Fruit fly (Drosophila melanogaster) whole organism, embryonic: ENCODE results near the gene jb.

Experiments used
- Asciz ChIP-seq: fragments of 200-800 bp; sonication (Bioruptor generic); optimal IDR thresholded peaks from 2 replicates; lab custom pipeline; 2017; ENCODE audit warnings: missing biosample characterization, mild to moderate bottlenecking, missing genetic modification characterization, missing genetic modification reagents
- Atf-2 ChIP-seq: fragments of 200-800 bp; sonication (Bioruptor generic); optimal IDR thresholded peaks from 2 replicates; lab custom pipeline; 2016; ENCODE audit warnings: missing biosample characterization, missing genetic modification characterization
- B-H2 ChIP-seq: fragments of 200-800 bp; sonication (Bioruptor generic); optimal IDR thresholded peaks from 2 replicates; lab custom pipeline; 2018; ENCODE audit warnings: missing biosample characterization, mild to moderate bottlenecking, missing genetic modification characterization
- Bgb ChIP-seq: fragments of 200-800 bp; sonication (Bioruptor generic); IDR thresholded peaks from 2 replicates; pipeline ENCODE4 v1.3.6; 2022; ENCODE audit warnings: missing biosample characterization, missing genetic modification characterization; ENCODE audit not compliant: partially characterized antibody
- CG10979 ChIP-seq: fragments of 200-800 bp; sonication (Bioruptor generic); optimal IDR thresholded peaks from 2 replicates; lab custom pipeline; 2018; ENCODE audit warnings: missing biosample characterization, mild to moderate bottlenecking, missing genetic modification characterization, moderate library complexity
- CG12299 ChIP-seq: fragments of 200-800 bp; sonication (Bioruptor generic); optimal IDR thresholded peaks from 2 replicates; lab custom pipeline; 2018; ENCODE audit warnings: missing biosample characterization, mild to moderate bottlenecking, missing genetic modification characterization
- CG12744 ChIP-seq: fragments of 200-800 bp; sonication (Bioruptor generic); optimal IDR thresholded peaks from 2 replicates; lab custom pipeline; 2016; ENCODE audit warnings: missing biosample characterization, missing genetic modification characterization
- CG13894 ChIP-seq: fragments of 200-800 bp; sonication (Bioruptor generic); optimal IDR thresholded peaks from 3 replicates; lab custom pipeline; 2018; ENCODE audit warnings: missing biosample characterization, mild to moderate bottlenecking, missing genetic modification characterization, moderate library complexity
- CG14710 ChIP-seq: fragments of 200-800 bp; sonication (Bioruptor generic); optimal IDR thresholded peaks from 3 replicates; lab custom pipeline; 2019; ENCODE audit warnings: missing biosample characterization, mild to moderate bottlenecking, missing genetic modification characterization, moderate library complexity
- CG14860 ChIP-seq: fragments of 200-800 bp; sonication (Bioruptor generic); IDR thresholded peaks from 3 replicates; pipeline ENCODE4 v1.3.6; 2022; ENCODE audit warnings: missing biosample characterization, missing genetic modification characterization; ENCODE audit not compliant: partially characterized antibody
- CG1529 ChIP-seq: fragments of 200-800 bp; sonication (Bioruptor generic); optimal IDR thresholded peaks from 3 replicates; lab custom pipeline; 2018; ENCODE audit warnings: missing biosample characterization, missing genetic modification characterization
- CG15479 ChIP-seq: fragments of 200-800 bp; sonication (Bioruptor generic); optimal IDR thresholded peaks from 3 replicates; lab custom pipeline; 2019; ENCODE audit warnings: missing biosample characterization, mild to moderate bottlenecking, missing genetic modification characterization, moderate library complexity
- CG16779 ChIP-seq: fragments of 200-800 bp; sonication (Bioruptor generic); IDR thresholded peaks from 2 replicates; pipeline ENCODE4 v1.3.6; 2022; ENCODE audit warnings: missing biosample characterization, missing genetic modification characterization
- CG17612 ChIP-seq: fragments of 200-800 bp; sonication (Bioruptor generic); IDR thresholded peaks from 2 replicates; pipeline ENCODE4 v1.3.6; 2022; ENCODE audit warnings: missing biosample characterization, missing genetic modification characterization
- CG1832 ChIP-seq: fragments of 200-800 bp; sonication (Bioruptor generic); optimal IDR thresholded peaks from 2 replicates; lab custom pipeline; 2017; ENCODE audit warnings: missing biosample characterization, mild to moderate bottlenecking, missing genetic modification characterization, inconsistent platforms
- CG18619 ChIP-seq: fragments of 200-800 bp; sonication (Bioruptor generic); optimal IDR thresholded peaks from 3 replicates; lab custom pipeline; 2017; ENCODE audit warnings: missing biosample characterization, mild to moderate bottlenecking, missing genetic modification characterization
- CG31365 ChIP-seq: fragments of 200-800 bp; sonication (Bioruptor generic); optimal IDR thresholded peaks from 2 replicates; lab custom pipeline; 2018; ENCODE audit warnings: missing biosample characterization, mild to moderate bottlenecking, missing genetic modification characterization
- CG32532 ChIP-seq: fragments of 200-800 bp; sonication (Bioruptor generic); IDR thresholded peaks from 2 replicates; pipeline ENCODE4 v1.3.6; 2022; ENCODE audit warnings: missing biosample characterization, missing genetic modification characterization
- CG34224 ChIP-seq: fragments of 200-800 bp; sonication (Bioruptor generic); IDR thresholded peaks from 3 replicates; pipeline ENCODE4 v1.3.6; 2022; ENCODE audit warnings: missing biosample characterization, missing genetic modification characterization; ENCODE audit not compliant: partially characterized antibody
- CG3995 ChIP-seq: fragments of 200-800 bp; sonication (Bioruptor generic); optimal IDR thresholded peaks from 3 replicates; lab custom pipeline; 2016; ENCODE audit warnings: missing biosample characterization, missing genetic modification characterization
- CG4404 ChIP-seq: fragments of 200-800 bp; sonication (Bioruptor generic); IDR thresholded peaks from 2 replicates; pipeline ENCODE4 v1.3.6; 2022; ENCODE audit warnings: missing biosample characterization, missing genetic modification characterization
- CG6689 ChIP-seq: fragments of 200-800 bp; sonication (Bioruptor generic); IDR thresholded peaks from 2 replicates; pipeline ENCODE4 v1.3.6; 2022; ENCODE audit warnings: missing biosample characterization, missing genetic modification characterization
- CG7839 ChIP-seq: fragments of 200-800 bp; sonication (Bioruptor generic); optimal IDR thresholded peaks from 3 replicates; lab custom pipeline; 2018; ENCODE audit warnings: missing biosample characterization, mild to moderate bottlenecking, missing genetic modification characterization, moderate library complexity
- CG8388 ChIP-seq: fragments of 200-800 bp; sonication (Bioruptor generic); optimal IDR thresholded peaks from 2 replicates; lab custom pipeline; 2019; ENCODE audit warnings: missing biosample characterization, mild to moderate bottlenecking, missing genetic modification characterization, moderate library complexity
- CG8944 ChIP-seq: fragments of 200-800 bp; sonication (Bioruptor generic); optimal IDR thresholded peaks from 3 replicates; lab custom pipeline; 2016; ENCODE audit warnings: missing biosample characterization, missing genetic modification characterization
- CG9817 ChIP-seq: fragments of 200-800 bp; sonication (Bioruptor generic); optimal IDR thresholded peaks from 2 replicates; lab custom pipeline; 2018; ENCODE audit warnings: missing biosample characterization, mild to moderate bottlenecking, missing genetic modification characterization, moderate library complexity
- Dad ChIP-seq: fragments of 200-800 bp; sonication (Bioruptor generic); optimal IDR thresholded peaks from 3 replicates; lab custom pipeline; 2016; ENCODE audit warnings: missing biosample characterization, missing genetic modification characterization
- Dp ChIP-seq: fragments of 200-800 bp; sonication (Bioruptor generic); optimal IDR thresholded peaks from 2 replicates; lab custom pipeline; 2018; ENCODE audit warnings: missing biosample characterization, mild to moderate bottlenecking, missing genetic modification characterization, moderate library complexity
- H15 ChIP-seq: fragments of 200-800 bp; sonication (Bioruptor generic); IDR thresholded peaks from 3 replicates; pipeline ENCODE4 v1.3.6; 2022; ENCODE audit warnings: missing biosample characterization, missing genetic modification characterization
- HLH4C ChIP-seq: fragments of 200-800 bp; sonication (Bioruptor generic); IDR thresholded peaks from 3 replicates; pipeline ENCODE4 v1.3.6; 2022; ENCODE audit warnings: missing biosample characterization, missing genetic modification characterization; ENCODE audit not compliant: partially characterized antibody
- Hr3 ChIP-seq: fragments of 200-800 bp; sonication (Bioruptor generic); optimal IDR thresholded peaks from 3 replicates; lab custom pipeline; 2016; ENCODE audit warnings: missing biosample characterization, missing genetic modification characterization
- Hsf ChIP-seq: fragments of 200-800 bp; sonication (Bioruptor generic); optimal IDR thresholded peaks from 3 replicates; lab custom pipeline; 2016; ENCODE audit warnings: missing biosample characterization, missing genetic modification characterization
- Lim3 ChIP-seq: fragments of 200-800 bp; sonication (Bioruptor generic); IDR thresholded peaks from 2 replicates; pipeline ENCODE4 v1.3.6; 2022; ENCODE audit warnings: missing biosample characterization, missing genetic modification characterization
- Myb ChIP-seq: fragments of 200-800 bp; sonication (Bioruptor generic); optimal IDR thresholded peaks from 2 replicates; lab custom pipeline; 2016; ENCODE audit warnings: missing biosample characterization, missing genetic modification characterization
- ab ChIP-seq: fragments of 200-800 bp; sonication (Bioruptor generic); optimal IDR thresholded peaks from 2 replicates; lab custom pipeline; 2016; ENCODE audit warnings: missing biosample characterization, missing genetic modification characterization
- ap ChIP-seq: fragments of 200-800 bp; sonication (Bioruptor generic); IDR thresholded peaks from 2 replicates; pipeline ENCODE4 v1.3.6; 2022; ENCODE audit warnings: missing biosample characterization, missing genetic modification characterization
- bcd ChIP-seq: fragments of 200-800 bp; sonication (Bioruptor generic); optimal IDR thresholded peaks from 2 replicates; lab custom pipeline; 2017; ENCODE audit warnings: missing biosample characterization, mild to moderate bottlenecking, missing genetic modification characterization
- crc ChIP-seq: fragments of 200-800 bp; sonication (Bioruptor generic); optimal IDR thresholded peaks from 2 replicates; lab custom pipeline; 2016; ENCODE audit warnings: missing biosample characterization, missing genetic modification characterization
- emc ChIP-seq: fragments of 200-800 bp; sonication (Bioruptor generic); optimal IDR thresholded peaks from 2 replicates; lab custom pipeline; 2016; ENCODE audit warnings: missing biosample characterization, missing genetic modification characterization
- en ChIP-seq: fragments of 200-800 bp; sonication (Bioruptor generic); optimal IDR thresholded peaks from 2 replicates; lab custom pipeline; 2016; ENCODE audit warnings: missing biosample characterization, missing genetic modification characterization
- gce ChIP-seq: fragments of 200-800 bp; sonication (Bioruptor generic); IDR thresholded peaks from 3 replicates; pipeline ENCODE4 v1.3.6; 2022; ENCODE audit warnings: missing biosample characterization, missing genetic modification characterization
- gt ChIP-seq: fragments of 200-800 bp; sonication (Bioruptor generic); IDR thresholded peaks from 2 replicates; pipeline ENCODE4 v1.3.6; 2022; ENCODE audit warnings: missing biosample characterization, missing genetic modification characterization
- lola ChIP-seq, 3 experiments: fragments of >200 bp in 2 of 3; fragments of 200-800 bp in 1 of 3; sonication (Bioruptor generic) in 1 of 3; optimal IDR thresholded peaks; 2 replicates each; lab custom pipeline; 2017 to 2019; ENCODE audit warnings: missing biosample characterization in 3 of 3, missing genetic modification characterization in 3 of 3, mild to moderate bottlenecking in 1 of 3, moderate library complexity in 1 of 3
- mam ChIP-seq: fragments of 200-800 bp; sonication (Bioruptor generic); optimal IDR thresholded peaks from 3 replicates; lab custom pipeline; 2016; ENCODE audit warnings: missing biosample characterization, missing genetic modification characterization
- odd ChIP-seq: fragments of 200-800 bp; sonication (Bioruptor generic); optimal IDR thresholded peaks from 2 replicates; lab custom pipeline; 2017; ENCODE audit warnings: missing biosample characterization, mild to moderate bottlenecking, missing genetic modification characterization
- otp ChIP-seq: fragments of 200-800 bp; sonication (Bioruptor generic); IDR thresholded peaks from 3 replicates; pipeline ENCODE4, ENCODE4 v1.3.6; 2022; ENCODE audit warnings: missing biosample characterization, missing genetic modification characterization
- pb ChIP-seq: fragments of 200-800 bp; sonication (Bioruptor generic); optimal IDR thresholded peaks from 3 replicates; lab custom pipeline; 2016; ENCODE audit warnings: missing biosample characterization, missing genetic modification characterization
- phol ChIP-seq: fragments of 200-800 bp; sonication (Bioruptor generic); optimal IDR thresholded peaks from 3 replicates; lab custom pipeline; 2018; ENCODE audit warnings: missing biosample characterization, mild to moderate bottlenecking, missing genetic modification characterization, moderate library complexity
- prd ChIP-seq, 3 experiments: fragments of >200 bp in 2 of 3; fragments of 200-800 bp in 1 of 3; sonication (Bioruptor generic) in 1 of 3; optimal IDR thresholded peaks in 2 of 3; IDR thresholded peaks in 1 of 3; 2 replicates in 2 of 3; 3 replicates in 1 of 3; pipeline versions ENCODE4 v1.3.6 to Lab custom; 2017 to 2022; ENCODE audit warnings: missing biosample characterization in 1 of 3, missing genetic modification characterization in 1 of 3
- vfl ChIP-seq: fragments of 200-800 bp; sonication (Bioruptor generic); optimal IDR thresholded peaks from 2 replicates; lab custom pipeline; 2016; ENCODE audit warnings: missing biosample characterization, missing genetic modification characterization
- z ChIP-seq: fragments of 200-800 bp; sonication (Bioruptor generic); IDR thresholded peaks from 3 replicates; pipeline ENCODE4 v1.3.6; 2022; ENCODE audit warnings: missing biosample characterization, missing genetic modification characterization

jb gene

DNA sequence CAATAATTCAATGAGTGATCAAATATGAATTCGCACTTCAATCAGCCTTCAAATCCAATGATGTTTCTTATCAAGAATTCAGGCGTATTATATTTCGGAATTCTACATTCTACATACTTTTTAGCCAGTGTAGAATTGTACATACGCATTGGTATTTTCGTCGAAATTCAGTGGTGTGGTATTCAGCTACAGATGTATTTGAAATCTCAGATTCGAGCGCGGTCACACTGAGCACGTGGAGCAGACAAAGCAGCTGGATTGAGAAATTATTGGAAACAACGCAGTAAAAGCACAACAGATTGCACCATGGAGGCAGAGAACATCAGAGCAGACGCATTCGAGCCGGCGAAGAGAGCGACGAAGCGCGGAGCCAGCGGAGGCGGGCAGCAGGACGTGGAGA is 624 bp upstream of the jb start (continued):
- TF ChIP-seq bcd (GFP tag; lab: Kevin White, UChicago) (no peak), CG18619 (GFP tag; lab: Kevin White, UChicago) (no peak), CG1529 (GFP tag; lab: Kevin White, UChicago) (no peak), ab (GFP tag; lab: Kevin White, UChicago) (no peak), gt (GFP tag; lab: Robert Waterston, UW) (no peak), Dp (GFP tag; lab: Kevin White, UChicago) (peak; percentile 38), CG8944 (no peak), en (GFP tag; lab: Kevin White, UChicago) (no peak), CG1832 (no peak), Lim3 (GFP tag; lab: Robert Waterston, UW) (no peak), CG15479 (GFP tag; lab: Kevin White, UChicago) (no peak), CG7839 (tag; lab: Kevin White, UChicago) (no peak), CG3995 (peak; percentile 7), CG34224 (GFP tag; lab: Robert Waterston, UW) (no peak), CG9817 (tag; lab: Kevin White, UChicago) (no peak), CG12744 (GFP tag; lab: Kevin White, UChicago) (no peak), Bgb (GFP tag; lab: Robert Waterston, UW) (peak; percentile 55), lola (GFP tag; optimal IDR thresholded peaks at IDR 0.05; lab: Kevin White, UChicago) (no peak), CG31365 (tag; lab: Kevin White, UChicago) (no peak), pb (GFP tag; lab: Kevin White, UChicago) (no peak), H15 (0 out of 3 replicates have a peak, but pooled peaks have one; percentile 12), CG32532 (no peak), CG10979 (no peak), B-H2 (no peak), CG12299 (no peak), CG16779 (GFP tag; lab: Robert Waterston, UW) (no peak), phol (no peak), crc (GFP tag; lab: Kevin White, UChicago) (no peak), Atf-2 (GFP tag; lab: Kevin White, UChicago) (no peak), CG8388 (GFP tag; lab: Kevin White, UChicago) (no peak), mam (GFP tag; lab: Kevin White, UChicago) (no peak), CG17612 (GFP tag; lab: Robert Waterston, UW) (no peak), CG14710 (tag; lab: Kevin White, UChicago) (peak; percentile 35), CG13894 (tag; lab: Kevin White, UChicago) (no peak), CG6689 (GFP tag; lab: Robert Waterston, UW) (no peak), emc (GFP tag; lab: Kevin White, UChicago) (no peak), CG14860 (GFP tag; lab: Robert Waterston, UW) (no peak), Hsf (GFP tag; lab: Kevin White, UChicago) (no peak), Myb (GFP tag; lab: Kevin White, UChicago) (peak; percentile 52), odd (GFP tag; lab: Kevin White, UChicago) (no peak), z (no peak), Asciz (GFP tag; lab: Kevin White, UChicago) (no peak), otp (GFP tag; lab: Robert Waterston, UW) (no peak), prd (optimal IDR thresholded peaks at IDR 0.05; lab: Kevin White, UChicago) (no peak), prd (GFP tag; IDR thresholded peaks at IDR 0.05; lab: Robert Waterston, UW) (no peak), Hr3 (no peak), gce (GFP tag; lab: Robert Waterston, UW) (no peak), CG4404 (GFP tag; lab: Robert Waterston, UW) (no peak), Dad (GFP tag; lab: Kevin White, UChicago) (no peak), HLH4C (GFP tag; lab: Robert Waterston, UW) (no peak), vfl (GFP tag; lab: Kevin White, UChicago) (no peak), ap (no peak)
